Worm (Caenorhabditis elegans) whole organism, L3 larva: ENCODE data around the gene Y37E11AL.12.

Experiments
- mdl-1 ChIP-seq: fragments of 150-350 bp; optimal IDR thresholded peaks from 2 replicates; lab custom pipeline; 2014; ENCODE audit warnings: missing biosample characterization, missing genetic modification characterization
- nhr-76 ChIP-seq: fragments of 150-350 bp; sonication (generic microtip); optimal IDR thresholded peaks from 5 replicates; lab custom pipeline; 2014; ENCODE audit warnings: missing biosample characterization, missing genetic modification characterization
- pha-4 ChIP-seq: fragments of 150-350 bp; optimal IDR thresholded peaks from 2 replicates; lab custom pipeline; 2014; ENCODE audit warnings: missing biosample characterization, missing genetic modification reagents, missing genetic modification characterization

ce11 chrIV:3741874-3742273, 40.1 kb upstream of the Y37E11AL.12 start:
- TF ChIP-seq mdl-1 (tag; lab: Kevin White, UChicago): no peak
- TF ChIP-seq nhr-76: no peak
- TF ChIP-seq pha-4 (tag; lab: Kevin White, UChicago): no peak
